Worm (Caenorhabditis elegans) whole organism, young adult: ENCODE measurements around the gene F07G6.10.
A peak's percentile ranks its signal among the peaks of the same experiment; 100 is the strongest.
"Not testable (repeated sequence)": the region's sequence is repeated elsewhere in the genome, so short reads cannot be mapped to it uniquely, and the experiment has no call there.

Experiments used
- C17E4.6 ChIP-seq: fragments of 200-800 bp; sonication (Bioruptor generic); IDR thresholded peaks from 2 replicates; pipeline ENCODE4 v1.3.6; 2022; ENCODE audit warnings: missing genetic modification reagents, missing genetic modification characterization, missing compliant biosample characterization
- F57A8.1 ChIP-seq: fragments of 200-800 bp; sonication (Bioruptor generic); optimal IDR thresholded peaks from 2 replicates; lab custom pipeline; 2018; ENCODE audit warnings: mild to moderate bottlenecking, missing genetic modification characterization, moderate library complexity, missing compliant biosample characterization
- Y53G8AR.9 ChIP-seq: fragments of 200-800 bp; sonication (Bioruptor generic); conservative IDR thresholded peaks from 2 replicates; pipeline ENCODE4 v1.3.6; 2022; ENCODE audit warnings: missing genetic modification reagents, missing genetic modification characterization, missing compliant biosample characterization
- akir-1 ChIP-seq: fragments of 200-800 bp; sonication (Bioruptor generic); optimal IDR thresholded peaks from 2 replicates; lab custom pipeline; 2018; ENCODE audit warnings: mild to moderate bottlenecking, missing genetic modification characterization, moderate library complexity, missing compliant biosample characterization
- atf-7 ChIP-seq: sonication (generic microtip); optimal IDR thresholded peaks from 2 replicates; lab custom pipeline; 2017; ENCODE audit warnings: mild to moderate bottlenecking, missing genetic modification characterization, missing compliant biosample characterization
- athp-1 ChIP-seq: sonication (generic microtip); optimal IDR thresholded peaks from 2 replicates; lab custom pipeline; 2017; ENCODE audit warnings: mild to moderate bottlenecking, missing genetic modification characterization, missing compliant biosample characterization
- attf-5 ChIP-seq: fragments of 200-800 bp; sonication (Bioruptor generic); optimal IDR thresholded peaks from 2 replicates; lab custom pipeline; 2018; ENCODE audit warnings: mild to moderate bottlenecking, missing genetic modification characterization, missing compliant biosample characterization
- bed-1 ChIP-seq: fragments of 200-800 bp; sonication (Bioruptor generic); IDR thresholded peaks from 2 replicates; pipeline ENCODE4 v1.3.6; 2022; ENCODE audit warnings: missing genetic modification reagents, missing genetic modification characterization, missing compliant biosample characterization
- bed-2 ChIP-seq: fragments of 200-800 bp; sonication (Bioruptor generic); IDR thresholded peaks from 2 replicates; pipeline ENCODE4 v1.3.6; 2022; ENCODE audit warnings: missing genetic modification reagents, missing genetic modification characterization, missing compliant biosample characterization
- ceh-79 ChIP-seq: sonication (generic microtip); optimal IDR thresholded peaks from 2 replicates; lab custom pipeline; 2017; ENCODE audit warnings: mild to moderate bottlenecking, missing genetic modification characterization, missing compliant biosample characterization
- die-1 ChIP-seq: sonication (generic microtip); optimal IDR thresholded peaks from 2 replicates; lab custom pipeline; 2016; ENCODE audit warnings: missing genotype, mild to moderate bottlenecking, missing genetic modification characterization, missing compliant biosample characterization
- egl-44 ChIP-seq: fragments of 200-800 bp; sonication (Bioruptor generic); IDR thresholded peaks from 2 replicates; pipeline ENCODE4 v1.3.6; 2022; ENCODE audit warnings: missing genetic modification reagents, missing genetic modification characterization, missing compliant biosample characterization
- egrh-3 ChIP-seq: fragments of 200-800 bp; sonication (Bioruptor generic); IDR thresholded peaks from 2 replicates; pipeline ENCODE4 v1.3.6; 2022; ENCODE audit warnings: missing genetic modification reagents, missing genetic modification characterization, missing compliant biosample characterization
- hsf-1 ChIP-seq: fragments of 200-800 bp; sonication (Bioruptor generic); IDR thresholded peaks from 2 replicates; pipeline ENCODE4 v1.3.6; 2022; ENCODE audit warnings: missing genetic modification reagents, missing genetic modification characterization, missing compliant biosample characterization
- lin-35 ChIP-seq, 3 experiments: fragments of 150-350 bp in 2 of 3; sonication (generic microtip) in 1 of 3; optimal IDR thresholded peaks; 2 replicates each; lab custom pipeline; 2014 to 2018; ENCODE audit warnings: missing biosample characterization in 3 of 3, missing genetic modification characterization in 3 of 3, missing genetic modification reagents in 3 of 3
- nfyb-1 ChIP-seq: fragments of 200-800 bp; sonication (Bioruptor generic); IDR thresholded peaks from 2 replicates; pipeline ENCODE4 v1.3.6; 2022; ENCODE audit warnings: missing genetic modification reagents, missing genetic modification characterization, missing compliant biosample characterization
- rpc-1 ChIP-seq, 2 experiments: fragments of 150-350 bp in 1 of 2; sonication (generic microtip) in 1 of 2; optimal IDR thresholded peaks; 2 replicates each; lab custom pipeline; 2014 to 2018; ENCODE audit warnings: missing biosample characterization in 1 of 2, missing genetic modification characterization in 1 of 2, missing genetic modification reagents in 1 of 2, missing genotype in 1 of 2
- snpc-4 ChIP-seq, 5 experiments: fragments of 150-350 bp in 1 of 5; sonication (generic microtip) in 4 of 5; optimal IDR thresholded peaks; 2 replicates each; lab custom pipeline; 2014 to 2018; ENCODE audit warnings: missing genetic modification characterization in 5 of 5, missing biosample characterization in 3 of 5, antibody characterized with exemption in 2 of 5, mild to moderate bottlenecking in 2 of 5, missing compliant biosample characterization in 2 of 5, missing genotype in 2 of 5, moderate library complexity in 2 of 5, missing genetic modification reagents in 1 of 5
- tbp1 ChIP-seq: fragments of 200-800 bp; sonication (Bioruptor generic); optimal IDR thresholded peaks from 2 replicates; lab custom pipeline; 2018; ENCODE audit warnings: mild to moderate bottlenecking, missing genetic modification characterization, missing compliant biosample characterization
- tlf-1 ChIP-seq: fragments of 200-800 bp; sonication (Bioruptor generic); optimal IDR thresholded peaks from 2 replicates; lab custom pipeline; 2018; ENCODE audit warnings: mild to moderate bottlenecking, missing genetic modification characterization, missing compliant biosample characterization
- zfh-2 ChIP-seq: fragments of 200-800 bp; sonication (Bioruptor generic); conservative IDR thresholded peaks from 2 replicates; pipeline ENCODE4 v1.3.6; 2022; ENCODE audit warnings: missing genetic modification reagents, missing genetic modification characterization, missing compliant biosample characterization
- ztf-22 ChIP-seq: fragments of 200-800 bp; sonication (Bioruptor generic); optimal IDR thresholded peaks from 2 replicates; lab custom pipeline; 2018; ENCODE audit warnings: mild to moderate bottlenecking, missing genetic modification characterization, moderate library complexity, missing compliant biosample characterization
- ztf-26 ChIP-seq: sonication (generic microtip); optimal IDR thresholded peaks from 2 replicates; lab custom pipeline; 2017; ENCODE audit warnings: missing genetic modification characterization, missing compliant biosample characterization
- ztf-3 ChIP-seq: fragments of 200-800 bp; sonication (Bioruptor generic); optimal IDR thresholded peaks from 2 replicates; lab custom pipeline; 2018; ENCODE audit warnings: mild to moderate bottlenecking, missing genetic modification characterization, missing compliant biosample characterization

The F07G6.10 gene

ce11 chrX:1727056-1727455 is 10.7 kb upstream of the F07G6.10 start, which contains the start of gene F07G6.2:
TSS of gene F07G6.2 (plus strand) at chrX:1727356.
- TF ChIP-seq hsf-1 (GFP tag; lab: Robert Waterston, UW) (no peak), F57A8.1 (GFP tag; lab: Kevin White, UChicago) (no peak), bed-1 (GFP tag; lab: Robert Waterston, UW) (no peak), C17E4.6 (no peak)

DNA sequence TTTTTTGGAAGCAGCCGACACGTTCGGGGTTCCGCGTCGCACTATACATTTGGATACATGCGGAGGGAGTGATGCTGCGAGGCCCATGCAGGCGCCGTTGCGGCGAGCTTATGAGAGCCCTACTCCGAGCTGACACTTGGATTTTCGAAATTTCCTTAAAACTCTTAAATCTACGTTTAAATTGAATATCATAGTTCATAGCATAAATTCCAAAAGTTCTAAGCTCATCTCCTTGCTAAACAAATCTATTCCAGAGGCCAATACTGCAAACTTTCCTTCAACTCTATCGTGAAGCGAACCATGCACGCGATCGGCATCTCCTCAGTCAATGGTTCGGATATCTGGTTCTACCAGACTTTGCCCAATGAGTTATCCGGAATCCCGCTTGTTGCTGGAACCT is 8.1 kb upstream of the F07G6.10 start, which contains the start of gene dgn-3:
Gene dgn-3, plus strand, starts transcription at position 301 of the 400 bp plus-strand sequence.
- no peak for TF ChIP-seq tlf-1 (GFP tag; lab: Kevin White, UChicago)
- no peak for TF ChIP-seq snpc-4 (GFP tag; optimal IDR thresholded peaks at IDR 0.05; lab: Kevin White, UChicago)
- peak in 1 of 4 experiments; percentile 54 for TF ChIP-seq snpc-4 (tag; optimal IDR thresholded peaks at IDR 0.05; lab: Kevin White, UChicago)
- no peak for TF ChIP-seq Y53G8AR.9 (GFP tag; lab: Robert Waterston, UW)
- peak; percentile 50; the same call in 1 of the 2 replicates for TF ChIP-seq zfh-2

- TF ChIP-seq akir-1 (GFP tag; lab: Kevin White, UChicago) (no peak), hsf-1 (GFP tag; lab: Robert Waterston, UW) (no peak), tbp1 (no peak), bed-2 (GFP tag; lab: Robert Waterston, UW) (no peak), ztf-26 (no peak), ztf-3 (GFP tag; lab: Kevin White, UChicago) (no peak)
Observed at ce11 chrX:1735941-1736340, 1.8 kb upstream of the F07G6.10 start, which contains the start of gene F07G6.12. TSS of gene F07G6.12 (plus strand) at chrX:1736241.

DNA sequence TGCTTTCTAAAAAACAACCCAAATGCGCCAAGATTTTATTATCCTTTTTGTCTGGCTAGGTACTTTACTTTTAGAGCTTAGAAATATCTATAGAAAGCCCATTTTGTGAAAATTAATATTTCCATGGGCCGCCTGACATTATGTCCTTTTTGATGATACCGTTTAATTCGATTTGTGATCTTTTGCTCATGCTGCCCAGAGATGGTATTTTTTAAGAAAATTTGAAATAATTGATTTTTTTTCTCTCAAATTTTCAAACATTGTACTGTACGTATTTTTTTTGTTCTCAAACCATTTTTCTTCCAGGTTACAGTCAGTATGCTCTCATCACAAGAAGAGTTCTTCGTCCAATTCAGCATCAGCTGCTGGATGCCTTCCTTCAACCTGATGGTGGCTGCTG is 4.8 kb downstream of the F07G6.10 start, which contains the start of gene Y75D11A.2:
Gene Y75D11A.2, plus strand, starts transcription at position 301 of the 400 bp plus-strand sequence.
- TF ChIP-seq die-1; lin-35 (GFP tag; optimal IDR thresholded peaks at IDR 0.05; lab: Kevin White, UChicago); ztf-22 (GFP tag; lab: Kevin White, UChicago): not testable (repeated sequence)
- TF ChIP-seq, all 124 proteins: peak for 0; not testable (repeated sequence) for 124

DNA sequence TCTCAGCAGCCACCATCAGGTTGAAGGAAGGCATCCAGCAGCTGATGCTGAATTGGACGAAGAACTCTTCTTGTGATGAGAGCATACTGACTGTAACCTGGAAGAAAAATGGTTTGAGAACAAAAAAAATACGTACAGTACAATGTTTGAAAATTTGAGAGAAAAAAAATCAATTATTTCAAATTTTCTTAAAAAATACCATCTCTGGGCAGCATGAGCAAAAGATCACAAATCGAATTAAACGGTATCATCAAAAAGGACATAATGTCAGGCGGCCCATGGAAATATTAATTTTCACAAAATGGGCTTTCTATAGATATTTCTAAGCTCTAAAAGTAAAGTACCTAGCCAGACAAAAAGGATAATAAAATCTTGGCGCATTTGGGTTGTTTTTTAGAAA is 8.4 kb downstream of the F07G6.10 start, which contains the start of gene Y75D11A.3:
Gene Y75D11A.3, minus strand, starts transcription at position 101 of the 400 bp plus-strand sequence.
- TF ChIP-seq nfyb-1 (GFP tag; lab: Robert Waterston, UW); rpc-1 (optimal IDR thresholded peaks at IDR 0.05; lab: Kevin White, UChicago); rpc-1 (tag; optimal IDR thresholded peaks at IDR 0.05; lab: Kevin White, UChicago); hsf-1 (GFP tag; lab: Robert Waterston, UW): not testable (repeated sequence)

DNA sequence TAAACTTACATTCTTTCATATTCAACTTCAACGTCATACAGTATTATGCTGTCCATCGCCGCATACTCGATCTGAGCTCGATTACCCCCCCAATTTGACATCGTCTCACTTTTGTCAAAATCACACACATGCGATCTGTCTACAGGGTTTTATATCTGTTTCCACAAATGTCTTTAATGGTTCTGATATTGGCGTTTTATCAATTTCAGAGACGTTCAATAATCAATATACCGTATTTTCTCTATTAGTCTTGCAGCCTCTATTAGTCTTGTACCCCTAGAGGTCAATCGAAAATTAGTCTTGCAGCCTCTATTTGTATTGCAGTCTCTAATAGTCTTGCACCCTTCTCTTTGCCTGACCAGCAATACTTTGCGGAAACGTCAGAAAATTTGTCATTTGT is 10.8 kb downstream of the F07G6.10 start, which contains the start of gene Y75D11A.6:
Gene Y75D11A.6, minus strand, starts transcription at position 101 of the 400 bp plus-strand sequence.
- TF ChIP-seq hsf-1 (GFP tag; lab: Robert Waterston, UW); egrh-3; attf-5: not testable (repeated sequence)

DNA sequence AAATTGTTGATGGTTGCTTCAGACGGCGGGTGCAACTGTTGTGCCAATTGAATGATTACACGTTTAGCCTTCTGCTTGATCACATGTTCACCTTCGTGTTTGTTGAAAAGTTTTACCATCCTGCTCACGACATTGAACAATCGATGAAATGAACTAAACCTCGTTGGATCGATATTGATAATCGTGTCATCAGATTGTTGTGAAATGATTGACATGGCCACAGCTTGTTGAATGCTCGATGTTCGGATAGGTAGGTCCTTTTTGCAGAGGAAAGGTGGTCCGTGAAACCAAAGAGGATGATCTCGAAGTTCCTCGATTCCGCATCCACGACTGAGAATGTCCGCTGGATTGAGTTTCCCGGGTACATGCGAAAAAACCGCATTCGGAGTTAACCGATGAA is 31.9 kb downstream of the F07G6.10 start:
- TF ChIP-seq ztf-22 (GFP tag; lab: Kevin White, UChicago) (no peak), ceh-79 (tag; lab: Kevin White, UChicago) (no peak), atf-7 (no peak), egl-44 (GFP tag; lab: Robert Waterston, UW) (no peak)

DNA sequence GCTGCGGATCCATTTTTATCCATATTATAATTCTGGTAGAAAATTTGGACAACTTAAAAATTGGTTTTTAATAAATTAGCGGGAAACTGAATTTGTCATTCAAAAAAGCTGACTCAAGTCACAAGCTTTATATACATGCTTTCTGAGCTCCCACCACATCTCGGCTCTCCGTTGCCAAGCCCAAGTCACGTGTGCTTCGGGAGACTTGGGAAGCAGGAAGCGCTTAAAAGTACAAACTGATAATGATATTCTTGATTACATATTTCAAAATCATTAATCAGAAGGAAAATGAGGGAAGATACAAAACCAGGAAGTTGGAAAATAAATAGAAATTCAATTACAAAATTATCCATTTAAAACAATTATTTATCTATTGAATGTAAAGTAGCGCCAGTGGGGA is 40.3 kb downstream of the F07G6.10 start, which contains the start of gene elc-2:
Gene elc-2, minus strand, starts transcription at position 101 of the 400 bp plus-strand sequence.
- TF ChIP-seq F57A8.1 (GFP tag; lab: Kevin White, UChicago) (no peak), athp-1 (tag; lab: Kevin White, UChicago) (no peak), ztf-26 (no peak)
- TF ChIP-seq, all 124 proteins: peak for 0
